Fruit fly (Drosophila melanogaster): ENCODE data around the gene sala.

Gene sala

DNA sequence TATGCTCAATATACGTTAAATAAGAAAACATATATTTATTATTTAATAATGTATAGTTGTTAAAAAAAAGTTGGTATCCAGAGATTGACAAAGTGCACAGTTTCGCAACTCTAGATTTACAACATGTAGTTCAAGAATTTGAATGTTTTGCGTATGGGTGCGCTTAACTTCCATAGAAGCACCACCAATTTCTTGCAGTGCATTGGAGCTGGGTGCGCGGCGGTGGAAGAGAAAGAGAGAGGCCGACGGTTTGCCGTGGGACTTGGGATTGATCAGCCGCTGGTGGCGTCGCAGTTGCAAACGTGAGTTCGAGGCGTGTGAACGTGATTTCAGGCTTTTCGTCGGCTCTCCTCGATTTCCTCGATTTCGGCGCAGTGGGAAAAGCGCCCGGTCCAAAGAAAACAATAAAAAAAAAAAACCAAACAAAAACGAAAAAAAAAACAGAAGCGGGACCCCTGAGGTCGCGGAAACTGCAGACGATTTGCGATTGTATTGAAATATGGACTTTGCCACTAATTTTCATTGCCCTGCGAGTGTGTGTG lies 17.0 kb downstream of the sala start, which contains the start of gene spz4 (continued):
- TF ChIP-seq Sox102F (GFP tag; optimal IDR thresholded peaks at IDR 0.05) = peak; percentile 16
- 0 out of 2 replicates have a peak, but pooled peaks have one; percentile 13 for TF ChIP-seq peb (GFP tag; IDR thresholded peaks at IDR 0.05)
- TF ChIP-seq gsb (GFP tag; IDR thresholded peaks at IDR 0.05) = no peak
- peak; percentile 29; the same call in 1 of the 2 replicates for TF ChIP-seq sisA (GFP tag; IDR thresholded peaks at IDR 0.05)
- TF ChIP-seq rib (GFP tag; IDR thresholded peaks at IDR 0.05) = no peak
- peak; percentile 48 for TF ChIP-seq sens (GFP tag)
- TF ChIP-seq CG6175 (GFP tag; IDR thresholded peaks at IDR 0.05) = no peak
- TF ChIP-seq CG7963 (GFP tag; IDR thresholded peaks at IDR 0.05; ENCODE audit: partially characterized antibody) = no peak
- no peak for TF ChIP-seq HmgD (GFP tag; optimal IDR thresholded peaks at IDR 0.05)
- TF ChIP-seq CG6254 (GFP tag; optimal IDR thresholded peaks at IDR 0.05) = no peak
- TF ChIP-seq hkb (optimal IDR thresholded peaks at IDR 0.05) = no peak
- 0 out of 2 replicates have a peak, but pooled peaks have one; percentile 23 for TF ChIP-seq hkb (GFP tag; IDR thresholded peaks at IDR 0.05)
- peak; percentile 1 for TF ChIP-seq CG12659 (GFP tag; optimal IDR thresholded peaks at IDR 0.05)
- TF ChIP-seq CG7745 (tag; optimal IDR thresholded peaks at IDR 0.05) = no peak
- TF ChIP-seq CG10654 (GFP tag; optimal IDR thresholded peaks at IDR 0.05) = no peak
- peak; percentile 45; the same call in 2 of the 3 replicates for TF ChIP-seq row (GFP tag; IDR thresholded peaks at IDR 0.05)
- no peak for TF ChIP-seq ssp (GFP tag; IDR thresholded peaks at IDR 0.05)
- no peak for TF ChIP-seq grau (tag; optimal IDR thresholded peaks at IDR 0.05)
- TF ChIP-seq Mes4 (GFP tag; optimal IDR thresholded peaks at IDR 0.05) = no peak
- 0 out of 2 replicates have a peak, but pooled peaks have one; percentile 13 for TF ChIP-seq CG31441 (GFP tag; IDR thresholded peaks at IDR 0.05)
- no peak for TF ChIP-seq CG4360 (GFP tag; IDR thresholded peaks at IDR 0.05)
- no peak for TF ChIP-seq nau (GFP tag; optimal IDR thresholded peaks at IDR 0.05)
- TF ChIP-seq dmrt99B (tag; optimal IDR thresholded peaks at IDR 0.05) = peak; percentile 34
- no peak for TF ChIP-seq Mrtf (GFP tag; IDR thresholded peaks at IDR 0.05)
- TF ChIP-seq gro (GFP tag; optimal IDR thresholded peaks at IDR 0.05) = no peak
- peak; percentile 22; the same call in 1 of the 2 replicates for TF ChIP-seq ro (GFP tag; IDR thresholded peaks at IDR 0.05)
- 0 out of 2 replicates have a peak, but pooled peaks have one; percentile 8 for TF ChIP-seq NFAT (GFP tag; IDR thresholded peaks at IDR 0.05)
- 0 out of 3 replicates have a peak, but pooled peaks have one; percentile 16 for TF ChIP-seq H15 (GFP tag; IDR thresholded peaks at IDR 0.05)
- no peak for TF ChIP-seq dm (GFP tag; optimal IDR thresholded peaks at IDR 0.05)
- no peak for TF ChIP-seq Vsx1 (GFP tag; optimal IDR thresholded peaks at IDR 0.05)
- peak; percentile 57 for TF ChIP-seq CG14441 (GFP tag; IDR thresholded peaks at IDR 0.05)

DNA sequence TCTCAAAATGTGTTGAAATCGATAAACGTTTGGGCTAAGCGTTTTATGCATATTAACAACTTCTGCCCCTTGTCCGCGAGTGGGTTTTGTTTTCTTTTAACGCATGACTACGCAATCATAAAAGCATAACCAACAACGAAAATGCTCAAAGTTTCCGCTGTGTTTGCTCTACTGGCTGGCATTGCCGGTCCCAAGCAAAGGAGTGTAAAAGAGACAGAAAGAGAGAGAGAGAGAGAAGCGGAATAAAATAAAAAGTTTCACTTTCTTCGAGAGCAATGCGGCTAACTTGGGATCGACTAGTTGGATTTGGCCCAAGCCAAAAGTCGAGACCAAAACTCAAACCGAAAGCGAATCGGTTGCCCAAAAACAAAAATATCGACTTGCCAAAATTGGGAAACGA lies 18.2 kb downstream of the sala start:
- TF ChIP-seq CG7357 (GFP tag; IDR thresholded peaks at IDR 0.05) = no peak
- no peak for TF ChIP-seq CG8478 (optimal IDR thresholded peaks at IDR 0.05)
- no peak for TF ChIP-seq CG18011 (GFP tag; optimal IDR thresholded peaks at IDR 0.05)
- no peak for TF ChIP-seq tin (GFP tag; optimal IDR thresholded peaks at IDR 0.05)
- no peak for TF ChIP-seq crol (GFP tag; IDR thresholded peaks at IDR 0.05)
- TF ChIP-seq CG12104 (GFP tag; optimal IDR thresholded peaks at IDR 0.05) = no peak
- TF ChIP-seq Dbx (GFP tag; IDR thresholded peaks at IDR 0.05) = no peak
- TF ChIP-seq CG1529 (GFP tag; optimal IDR thresholded peaks at IDR 0.05) = no peak
- TF ChIP-seq CoRest (tag; optimal IDR thresholded peaks at IDR 0.05) = no peak
- TF ChIP-seq Mad (GFP tag; optimal IDR thresholded peaks at IDR 0.05) = no peak
- no peak for TF ChIP-seq Chrac-16 (GFP tag; optimal IDR thresholded peaks at IDR 0.05)
- no peak for TF ChIP-seq ab (GFP tag; optimal IDR thresholded peaks at IDR 0.05)
- TF ChIP-seq CG7745 (tag; optimal IDR thresholded peaks at IDR 0.05) = no peak
- TF ChIP-seq vvl (GFP tag; IDR thresholded peaks at IDR 0.05) = peak; percentile 21; the same call in 1 of the 2 replicates
- no peak for TF ChIP-seq shn (GFP tag; optimal IDR thresholded peaks at IDR 0.05)
- peak; percentile 51 for TF ChIP-seq kni (GFP tag; optimal IDR thresholded peaks at IDR 0.05)
- no peak for TF ChIP-seq CG17568 (GFP tag; optimal IDR thresholded peaks at IDR 0.05)
- no peak for TF ChIP-seq slou (GFP tag; optimal IDR thresholded peaks at IDR 0.05)
- no peak for TF ChIP-seq CG6683 (GFP tag; optimal IDR thresholded peaks at IDR 0.05)
- TF ChIP-seq pzg (GFP tag; optimal IDR thresholded peaks at IDR 0.05) = no peak
- no peak for TF ChIP-seq CG4854 (GFP tag; optimal IDR thresholded peaks at IDR 0.05)
- peak; percentile 36 for TF ChIP-seq gsb-n (tag; optimal IDR thresholded peaks at IDR 0.05)
- TF ChIP-seq CG9727 (GFP tag; optimal IDR thresholded peaks at IDR 0.05) = no peak
